Fruit fly (Drosophila melanogaster) whole organism, pupa: ENCODE measurements around the gene Rbp1-like.

ENCODE experiments used
- CG10348 ChIP-seq: fragments of 200-800 bp; sonication (Bioruptor generic); IDR thresholded peaks from 2 replicates; pipeline ENCODE4 v1.3.6; 2022; ENCODE audit warnings: missing biosample characterization, missing genetic modification characterization
- CG12605 ChIP-seq: fragments of 200-800 bp; sonication (Bioruptor generic); IDR thresholded peaks from 2 replicates; pipeline ENCODE4 v1.3.6; 2022; ENCODE audit warnings: missing biosample characterization, missing genetic modification characterization
- CG13204 ChIP-seq: fragments of 200-800 bp; sonication (Bioruptor generic); optimal IDR thresholded peaks from 2 replicates; lab custom pipeline; 2018; ENCODE audit warnings: missing biosample characterization, mild to moderate bottlenecking, missing genetic modification characterization, moderate library complexity
- CG14655 ChIP-seq: fragments of 200-800 bp; sonication (Bioruptor generic); optimal IDR thresholded peaks from 3 replicates; lab custom pipeline; 2017; ENCODE audit warnings: mild to moderate bottlenecking, missing biosample characterization, missing genetic modification reagents, missing genetic modification characterization
- CG15710 ChIP-seq: fragments of 200-800 bp; sonication (Bioruptor generic); optimal IDR thresholded peaks from 2 replicates; lab custom pipeline; 2018; ENCODE audit warnings: missing biosample characterization, mild to moderate bottlenecking, missing genetic modification characterization, moderate library complexity
- CG17806 ChIP-seq: fragments of 200-800 bp; sonication (Bioruptor generic); optimal IDR thresholded peaks from 2 replicates; lab custom pipeline; 2018; ENCODE audit warnings: missing biosample characterization, mild to moderate bottlenecking, missing genetic modification characterization, moderate library complexity
- CG32121 ChIP-seq: fragments of 200-800 bp; sonication (Bioruptor generic); IDR thresholded peaks from 2 replicates; pipeline ENCODE4 v1.3.6; 2022; ENCODE audit warnings: missing biosample characterization, missing genetic modification characterization
- CG34367 ChIP-seq: fragments of 200-800 bp; sonication (Bioruptor generic); optimal IDR thresholded peaks from 2 replicates; lab custom pipeline; 2018; ENCODE audit warnings: missing biosample characterization, mild to moderate bottlenecking, missing genetic modification characterization
- CG4496 ChIP-seq: fragments of 200-800 bp; sonication (Bioruptor generic); IDR thresholded peaks from 3 replicates; pipeline ENCODE4 v1.3.6; 2022; ENCODE audit warnings: missing biosample characterization, missing genetic modification characterization
- CG8159 ChIP-seq: fragments of 200-800 bp; sonication (Bioruptor generic); optimal IDR thresholded peaks from 3 replicates; lab custom pipeline; 2018; ENCODE audit warnings: missing biosample characterization, mild to moderate bottlenecking, missing genetic modification characterization, moderate library complexity
- CG8301 ChIP-seq: fragments of 200-800 bp; sonication (Bioruptor generic); optimal IDR thresholded peaks from 2 replicates; lab custom pipeline; 2018; ENCODE audit warnings: missing biosample characterization, mild to moderate bottlenecking, missing genetic modification characterization
- CG9948 ChIP-seq: fragments of 200-800 bp; sonication (Bioruptor generic); optimal IDR thresholded peaks from 2 replicates; lab custom pipeline; 2018; ENCODE audit warnings: missing biosample characterization, mild to moderate bottlenecking, missing genetic modification characterization, moderate library complexity
- D1 ChIP-seq: fragments of 200-800 bp; sonication (Bioruptor generic); optimal IDR thresholded peaks from 2 replicates; lab custom pipeline; 2018; ENCODE audit warnings: missing biosample characterization, mild to moderate bottlenecking, missing genetic modification characterization, moderate library complexity
- EcR ChIP-seq: fragments of 200-800 bp; sonication (Bioruptor generic); optimal IDR thresholded peaks from 3 replicates; lab custom pipeline; 2019; ENCODE audit warnings: missing biosample characterization, missing genetic modification characterization, mild to moderate bottlenecking, moderate library complexity, missing genetic modification reagents
- Ets98B ChIP-seq: fragments of 200-800 bp; sonication (Bioruptor generic); IDR thresholded peaks from 2 replicates; pipeline ENCODE4 v1.3.6; 2022; ENCODE audit warnings: missing biosample characterization, missing genetic modification characterization
- Pif1A ChIP-seq: fragments of 200-800 bp; sonication (Bioruptor generic); optimal IDR thresholded peaks from 3 replicates; lab custom pipeline; 2016; ENCODE audit warnings: missing biosample characterization, missing genetic modification characterization
- Pif1B ChIP-seq: fragments of 200-800 bp; sonication (Bioruptor generic); optimal IDR thresholded peaks from 3 replicates; lab custom pipeline; 2016; ENCODE audit warnings: missing biosample characterization, missing genetic modification characterization
- Snoo ChIP-seq: fragments of 200-800 bp; sonication (Bioruptor generic); optimal IDR thresholded peaks from 3 replicates; lab custom pipeline; 2017; ENCODE audit warnings: missing biosample characterization, mild to moderate bottlenecking, missing genetic modification characterization, inconsistent platforms
- fd96Ca ChIP-seq: fragments of 200-800 bp; sonication (Bioruptor generic); IDR thresholded peaks from 3 replicates; pipeline ENCODE4 v1.3.6; 2022; ENCODE audit warnings: missing biosample characterization, missing genetic modification characterization
- gl ChIP-seq: fragments of 200-800 bp; sonication (Bioruptor generic); optimal IDR thresholded peaks from 2 replicates; lab custom pipeline; 2018; ENCODE audit warnings: missing biosample characterization, mild to moderate bottlenecking, missing genetic modification characterization
- rn ChIP-seq: fragments of 200-800 bp; sonication (Bioruptor generic); IDR thresholded peaks from 2 replicates; pipeline ENCODE4 v1.3.6; 2022; ENCODE audit warnings: missing biosample characterization, missing genetic modification characterization

The Rbp1-like gene

dm6 chrX:13373239-13374153, 11.2 kb downstream of the Rbp1-like start:
- TF ChIP-seq Pif1A (GFP tag; lab: Kevin White, UChicago) (peak; percentile 67), CG8301 (tag; lab: Kevin White, UChicago) (peak; percentile 84), gl (tag; lab: Kevin White, UChicago) (peak; percentile 54), CG14655 (GFP tag; lab: Kevin White, UChicago) (peak; percentile 82), CG17806 (tag; lab: Kevin White, UChicago) (peak; percentile 84), D1 (tag; lab: Kevin White, UChicago) (peak; percentile 54), rn (GFP tag; lab: Robert Waterston, UW) (peak; percentile 47; the same call in 1 of the 2 replicates), CG15710 (tag; lab: Kevin White, UChicago) (peak; percentile 85), fd96Ca (0 out of 3 replicates have a peak, but pooled peaks have one; percentile 53), CG32121 (peak; percentile 78), CG10348 (GFP tag; lab: Robert Waterston, UW) (no peak), CG8159 (peak; percentile 89), CG4496 (GFP tag; lab: Robert Waterston, UW) (peak; percentile 85), CG34367 (peak; percentile 79), Snoo (tag; lab: Kevin White, UChicago) (peak; percentile 83), CG9948 (tag; lab: Kevin White, UChicago) (peak; percentile 85), Ets98B (GFP tag; lab: Robert Waterston, UW) (peak; percentile 79), EcR (peak; percentile 4), Pif1B (GFP tag; lab: Kevin White, UChicago) (peak; percentile 81), CG12605 (GFP tag; lab: Robert Waterston, UW) (peak; percentile 87), CG13204 (GFP tag; lab: Kevin White, UChicago) (peak; percentile 59)
- TF ChIP-seq, all 21 proteins: peak for 20

dm6 chrX:13372512-13372911, 12.2 kb downstream of the Rbp1-like start:
- TF ChIP-seq fd96Ca (no peak), EcR (no peak), rn (GFP tag; lab: Robert Waterston, UW) (no peak), CG8301 (tag; lab: Kevin White, UChicago) (no peak), CG12605 (GFP tag; lab: Robert Waterston, UW) (0 out of 2 replicates have a peak, but pooled peaks have one; percentile 19), Ets98B (GFP tag; lab: Robert Waterston, UW) (no peak), Snoo (tag; lab: Kevin White, UChicago) (no peak)

DNA sequence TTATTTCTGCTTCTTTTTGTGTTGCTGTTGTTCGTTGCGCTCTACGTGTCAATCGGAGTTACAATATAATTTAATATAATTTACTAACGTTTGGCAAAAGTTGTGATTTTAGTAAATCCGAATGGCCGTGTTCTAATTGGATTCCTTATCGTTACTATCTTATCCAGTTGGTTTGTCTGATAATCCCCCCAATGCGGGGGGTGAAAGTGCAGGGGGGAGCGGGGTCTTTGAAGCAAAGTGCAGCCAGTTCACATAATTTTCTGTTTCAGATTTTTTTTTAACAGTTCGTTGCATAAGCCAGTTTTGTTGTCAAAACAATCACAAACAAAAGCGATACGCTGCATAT, 13.0 kb downstream of the Rbp1-like start:
- no peak for TF ChIP-seq CG10348 (GFP tag; lab: Robert Waterston, UW)
- no peak for TF ChIP-seq rn (GFP tag; lab: Robert Waterston, UW)
- TF ChIP-seq CG12605 (GFP tag; lab: Robert Waterston, UW) = no peak
- no peak for TF ChIP-seq CG32121
- no peak for TF ChIP-seq CG8159
- no peak for TF ChIP-seq CG17806 (tag; lab: Kevin White, UChicago)
- TF ChIP-seq CG4496 (GFP tag; lab: Robert Waterston, UW) = no peak
- TF ChIP-seq CG34367 = no peak
- no peak for TF ChIP-seq Pif1A (GFP tag; lab: Kevin White, UChicago)
- no peak for TF ChIP-seq Ets98B (GFP tag; lab: Robert Waterston, UW)
- TF ChIP-seq EcR = no peak
- TF ChIP-seq Snoo (tag; lab: Kevin White, UChicago) = no peak
- TF ChIP-seq gl (tag; lab: Kevin White, UChicago) = no peak
- TF ChIP-seq CG14655 (GFP tag; lab: Kevin White, UChicago) = no peak
- TF ChIP-seq CG15710 (tag; lab: Kevin White, UChicago) = no peak
- no peak for TF ChIP-seq Pif1B (GFP tag; lab: Kevin White, UChicago)

DNA sequence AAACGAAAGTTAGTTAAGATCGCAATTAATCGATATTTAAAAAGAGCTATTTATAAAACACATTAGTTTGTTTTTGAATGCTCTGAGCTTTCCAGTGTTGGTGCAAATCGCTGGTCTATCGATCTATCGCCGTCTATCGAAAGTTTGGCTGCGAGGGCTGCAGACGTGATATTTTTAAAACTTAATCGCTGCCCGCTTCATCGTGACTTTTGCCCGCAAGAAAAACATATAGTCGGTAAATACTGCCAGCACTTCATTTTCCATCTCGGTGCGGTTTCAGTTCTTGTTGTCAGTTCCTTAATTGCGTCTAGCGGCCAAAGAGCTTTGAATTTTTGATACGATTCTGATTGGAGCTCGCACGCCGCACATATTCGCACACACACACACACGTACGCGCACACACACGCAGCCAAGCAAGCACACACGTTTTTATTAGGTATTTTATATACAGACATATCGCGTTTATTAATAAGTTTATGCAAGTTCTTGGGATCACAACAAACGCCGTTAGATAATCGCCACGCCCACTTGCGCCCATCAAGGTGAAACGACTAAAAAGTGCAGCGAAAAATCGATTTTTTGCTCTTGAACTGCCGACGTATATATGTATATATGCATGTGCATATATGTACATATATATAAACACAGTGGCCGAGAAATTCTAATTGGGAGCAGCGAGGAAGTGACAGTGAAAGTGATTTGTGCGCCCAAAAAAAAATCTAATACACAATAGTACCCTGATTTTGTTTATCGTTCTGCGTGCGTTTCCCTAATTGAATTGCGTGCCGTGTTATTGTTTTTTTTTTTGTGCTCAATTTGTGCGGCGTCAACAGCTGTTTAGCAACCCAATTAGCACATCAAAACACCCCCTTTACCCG, 13.6 kb downstream of the Rbp1-like start:
- no peak for TF ChIP-seq gl (tag; lab: Kevin White, UChicago)
- TF ChIP-seq Ets98B (GFP tag; lab: Robert Waterston, UW) = peak; percentile 17; the same call in 1 of the 2 replicates
- peak; percentile 28; the same call in 1 of the 2 replicates for TF ChIP-seq CG32121
- TF ChIP-seq CG4496 (GFP tag; lab: Robert Waterston, UW) = peak; percentile 54; the same call in 2 of the 3 replicates
- TF ChIP-seq, all 21 proteins: peak for 3

DNA sequence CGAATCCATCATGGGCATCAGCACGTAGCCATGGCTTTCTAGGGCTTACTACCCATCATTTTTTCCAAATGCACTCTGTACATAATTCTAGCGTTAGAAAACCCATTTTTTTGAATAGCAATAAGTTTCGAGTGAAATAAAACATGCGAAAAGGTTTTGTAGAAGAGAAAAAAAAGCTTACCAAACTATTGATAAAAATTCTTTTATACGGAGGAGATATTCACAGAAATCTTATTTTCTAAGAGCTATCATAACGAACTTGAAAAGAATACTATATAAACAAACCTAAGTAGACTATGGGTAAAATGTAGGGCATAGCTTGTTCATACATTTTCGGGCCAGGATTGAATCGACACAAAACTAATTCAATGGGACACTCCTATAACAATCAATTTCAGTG, 14.4 kb downstream of the Rbp1-like start, which contains the start of gene CG1640:
TSS of gene CG1640 (plus strand) at position 301 of the 400 bp plus-strand sequence.
- TF ChIP-seq CG8159 (no peak), CG17806 (tag; lab: Kevin White, UChicago) (no peak), rn (GFP tag; lab: Robert Waterston, UW) (no peak), CG8301 (tag; lab: Kevin White, UChicago) (no peak), CG12605 (GFP tag; lab: Robert Waterston, UW) (no peak), Pif1B (GFP tag; lab: Kevin White, UChicago) (no peak)
